Worm (Caenorhabditis elegans) whole organism, late embryonic: ENCODE data around the gene C03B1.3.

ENCODE experiments used
- C08G9.2 ChIP-seq: sonication (generic microtip); optimal IDR thresholded peaks from 2 replicates; lab custom pipeline; 2016; ENCODE audit warnings: mild to moderate bottlenecking, missing genetic modification characterization, moderate library complexity, missing compliant biosample characterization
- C38D4.7 ChIP-seq: fragments of 200-800 bp; sonication (Bioruptor generic); optimal IDR thresholded peaks from 2 replicates; lab custom pipeline; 2018; ENCODE audit warnings: mild to moderate bottlenecking, missing genetic modification characterization, moderate library complexity, missing compliant biosample characterization
- F13H6.1 ChIP-seq: sonication (generic microtip); optimal IDR thresholded peaks from 2 replicates; lab custom pipeline; 2016; ENCODE audit warnings: missing genetic modification characterization, missing compliant biosample characterization
- K02D7.2 ChIP-seq: sonication (generic microtip); optimal IDR thresholded peaks from 2 replicates; lab custom pipeline; 2017; ENCODE audit warnings: mild to moderate bottlenecking, missing genetic modification characterization, missing compliant biosample characterization
- K09A11.1 ChIP-seq: sonication (generic microtip); optimal IDR thresholded peaks from 2 replicates; lab custom pipeline; 2017; ENCODE audit warnings: antibody characterized with exemption, mild to moderate bottlenecking, missing genetic modification characterization, missing compliant biosample characterization; ENCODE audit not compliant: insufficient read depth
- T23F11.4 ChIP-seq: fragments of 200-800 bp; sonication (Bioruptor generic); optimal IDR thresholded peaks from 2 replicates; lab custom pipeline; 2018; ENCODE audit warnings: mild to moderate bottlenecking, missing genetic modification characterization, missing compliant biosample characterization
- ceh-14 ChIP-seq: sonication (generic microtip); optimal IDR thresholded peaks from 2 replicates; lab custom pipeline; 2016; ENCODE audit warnings: missing genotype, missing genetic modification characterization, missing compliant biosample characterization
- ceh-18 ChIP-seq: sonication (generic microtip); optimal IDR thresholded peaks from 2 replicates; lab custom pipeline; 2016; ENCODE audit warnings: missing genetic modification characterization, missing compliant biosample characterization
- ceh-19 ChIP-seq: fragments of 200-800 bp; sonication (Bioruptor generic); optimal IDR thresholded peaks from 2 replicates; lab custom pipeline; 2018; ENCODE audit warnings: mild to moderate bottlenecking, missing genetic modification characterization, missing compliant biosample characterization
- ceh-2 ChIP-seq: sonication (generic microtip); optimal IDR thresholded peaks from 2 replicates; lab custom pipeline; 2016; ENCODE audit warnings: missing genotype, missing genetic modification characterization, missing compliant biosample characterization
- ceh-24 ChIP-seq: sonication (generic microtip); optimal IDR thresholded peaks from 2 replicates; lab custom pipeline; 2016; ENCODE audit warnings: mild to moderate bottlenecking, missing genetic modification characterization, missing compliant biosample characterization
- ceh-45 ChIP-seq: fragments of 200-800 bp; sonication (Bioruptor generic); IDR thresholded peaks from 2 replicates; pipeline ENCODE4 v1.3.6; 2022; ENCODE audit warnings: missing genetic modification reagents, missing genetic modification characterization, missing compliant biosample characterization
- ceh-6 ChIP-seq: fragments of 200-800 bp; sonication (Bioruptor generic); optimal IDR thresholded peaks from 2 replicates; lab custom pipeline; 2018; ENCODE audit warnings: mild to moderate bottlenecking, missing genetic modification characterization, missing compliant biosample characterization
- che-1 ChIP-seq: sonication (generic microtip); optimal IDR thresholded peaks from 2 replicates; lab custom pipeline; 2016; ENCODE audit warnings: mild to moderate bottlenecking, missing genetic modification characterization, missing compliant biosample characterization
- dmd-4 ChIP-seq: sonication (generic microtip); optimal IDR thresholded peaks from 2 replicates; lab custom pipeline; 2016; ENCODE audit warnings: borderline replicate concordance, missing genetic modification characterization, missing compliant biosample characterization
- elt-2 ChIP-seq: sonication (generic microtip); optimal IDR thresholded peaks from 2 replicates; lab custom pipeline; 2016; ENCODE audit warnings: missing genetic modification reagents, missing genetic modification characterization, missing compliant biosample characterization
- elt-4 ChIP-seq: sonication (generic microtip); optimal IDR thresholded peaks from 2 replicates; lab custom pipeline; 2016; ENCODE audit warnings: missing genetic modification characterization, missing compliant biosample characterization
- eyg-1 ChIP-seq: sonication (generic microtip); optimal IDR thresholded peaks from 2 replicates; lab custom pipeline; 2016; ENCODE audit warnings: missing genotype, missing genetic modification characterization, missing compliant biosample characterization
- fkh-10 ChIP-seq: fragments of 150-350 bp; optimal IDR thresholded peaks from 2 replicates; lab custom pipeline; 2014; ENCODE audit warnings: missing biosample characterization, missing genetic modification reagents, missing genetic modification characterization
- hlh-15 ChIP-seq: sonication (generic microtip); optimal IDR thresholded peaks from 2 replicates; lab custom pipeline; 2016; ENCODE audit warnings: missing genetic modification characterization, missing compliant biosample characterization
- hlh-30 ChIP-seq: sonication (generic microtip); optimal IDR thresholded peaks from 2 replicates; lab custom pipeline; 2017; ENCODE audit warnings: antibody characterized with exemption, missing genetic modification characterization, missing compliant biosample characterization; ENCODE audit not compliant: insufficient read depth
- hlh-6 ChIP-seq: sonication (generic microtip); optimal IDR thresholded peaks from 2 replicates; lab custom pipeline; 2016; ENCODE audit warnings: missing genotype, missing genetic modification characterization, missing compliant biosample characterization
- lim-6 ChIP-seq: sonication (generic microtip); optimal IDR thresholded peaks from 2 replicates; lab custom pipeline; 2016; ENCODE audit warnings: missing genetic modification characterization, missing compliant biosample characterization
- lin-11 ChIP-seq: fragments of 200-800 bp; sonication (Bioruptor generic); optimal IDR thresholded peaks from 2 replicates; lab custom pipeline; 2018; ENCODE audit warnings: mild to moderate bottlenecking, missing genetic modification characterization, missing compliant biosample characterization
- madf-2 ChIP-seq: sonication (generic microtip); optimal IDR thresholded peaks from 2 replicates; lab custom pipeline; 2017; ENCODE audit warnings: missing genetic modification characterization, missing compliant biosample characterization
- nfya-1 ChIP-seq: sonication (generic microtip); optimal IDR thresholded peaks from 2 replicates; lab custom pipeline; 2017; ENCODE audit warnings: missing genetic modification characterization, mild to moderate bottlenecking, missing compliant biosample characterization, antibody characterized with exemption, moderate library complexity
- nhr-232 ChIP-seq: sonication (generic microtip); optimal IDR thresholded peaks from 2 replicates; lab custom pipeline; 2016; ENCODE audit warnings: missing genetic modification characterization, missing compliant biosample characterization
- npax-4 ChIP-seq: sonication (generic microtip); optimal IDR thresholded peaks from 2 replicates; lab custom pipeline; 2016; ENCODE audit warnings: missing genetic modification characterization, missing compliant biosample characterization
- odd-2 ChIP-seq: sonication (generic microtip); optimal IDR thresholded peaks from 2 replicates; lab custom pipeline; 2017; ENCODE audit warnings: antibody characterized with exemption, mild to moderate bottlenecking, missing genetic modification characterization, missing compliant biosample characterization
- pag-3 ChIP-seq: sonication (generic microtip); optimal IDR thresholded peaks from 2 replicates; lab custom pipeline; 2016; ENCODE audit warnings: missing compliant biosample characterization, missing genetic modification characterization, borderline replicate concordance
- pat-9 ChIP-seq: fragments of 200-800 bp; sonication (Bioruptor generic); optimal IDR thresholded peaks from 2 replicates; lab custom pipeline; 2018; ENCODE audit warnings: mild to moderate bottlenecking, missing genetic modification characterization, moderate library complexity, missing compliant biosample characterization
- pax-1 ChIP-seq: fragments of 150-350 bp; optimal IDR thresholded peaks from 2 replicates; lab custom pipeline; 2014; ENCODE audit warnings: missing biosample characterization, missing genetic modification characterization
- pqm-1 ChIP-seq: sonication (generic microtip); optimal IDR thresholded peaks from 2 replicates; lab custom pipeline; 2016; ENCODE audit warnings: missing genetic modification characterization, missing compliant biosample characterization
- pros-1 ChIP-seq: fragments of 150-350 bp; optimal IDR thresholded peaks from 2 replicates; lab custom pipeline; 2014; ENCODE audit warnings: missing biosample characterization, missing genetic modification reagents, missing genetic modification characterization
- rnt-1 ChIP-seq: sonication (generic microtip); optimal IDR thresholded peaks from 2 replicates; lab custom pipeline; 2016; ENCODE audit warnings: missing genetic modification characterization, missing compliant biosample characterization
- syd-9 ChIP-seq: sonication (generic microtip); optimal IDR thresholded peaks from 2 replicates; lab custom pipeline; 2016; ENCODE audit warnings: mild to moderate bottlenecking, missing genetic modification characterization, moderate library complexity, missing compliant biosample characterization
- ttx-3 ChIP-seq: sonication (generic microtip); optimal IDR thresholded peaks from 2 replicates; lab custom pipeline; 2016; ENCODE audit warnings: missing genetic modification reagents, missing genetic modification characterization, missing compliant biosample characterization
- unc-3 ChIP-seq, 2 experiments: fragments of 200-800 bp in 1 of 2; sonication (Bioruptor generic) in 1 of 2; sonication (generic microtip) in 1 of 2; conservative IDR thresholded peaks in 1 of 2; optimal IDR thresholded peaks in 1 of 2; 2 replicates each; pipeline versions ENCODE4 v1.3.6 to Lab custom; 2016 to 2022; ENCODE audit warnings: missing compliant biosample characterization in 2 of 2, missing genetic modification characterization in 2 of 2, missing genetic modification reagents in 1 of 2
- unc-86 ChIP-seq: sonication (generic microtip); optimal IDR thresholded peaks from 2 replicates; lab custom pipeline; 2016; ENCODE audit warnings: missing genetic modification characterization, missing compliant biosample characterization
- zip-5 ChIP-seq: sonication (generic microtip); optimal IDR thresholded peaks from 2 replicates; lab custom pipeline; 2016; ENCODE audit warnings: missing genetic modification characterization, missing compliant biosample characterization

The C03B1.3 gene

ce11 chrX:6334602-6335001, 31.2 kb upstream of the C03B1.3 start:
- no peak for TF ChIP-seq C08G9.2 (tag; lab: Kevin White, UChicago)
- no peak for TF ChIP-seq ceh-18
- TF ChIP-seq syd-9 = no peak
- no peak for TF ChIP-seq lim-6 (tag; lab: Kevin White, UChicago)
- TF ChIP-seq eyg-1 = no peak
- no peak for TF ChIP-seq ceh-6 (GFP tag; lab: Kevin White, UChicago)

ce11 chrX:6337338-6337737, 28.5 kb upstream of the C03B1.3 start:
- no peak for TF ChIP-seq hlh-6 (tag; lab: Kevin White, UChicago)
- no peak for TF ChIP-seq lim-6 (tag; lab: Kevin White, UChicago)
- no peak for TF ChIP-seq syd-9
- no peak for TF ChIP-seq madf-2 (tag; lab: Kevin White, UChicago)
- TF ChIP-seq C38D4.7 (GFP tag; lab: Kevin White, UChicago) = no peak
- no peak for TF ChIP-seq elt-2 (tag; lab: Kevin White, UChicago)
- no peak for TF ChIP-seq rnt-1 (tag; lab: Kevin White, UChicago)
- no peak for TF ChIP-seq ceh-14 (tag; lab: Kevin White, UChicago)
- TF ChIP-seq pat-9 (tag; lab: Kevin White, UChicago) = no peak
- no peak for TF ChIP-seq K09A11.1 (tag; lab: Kevin White, UChicago)
- no peak for TF ChIP-seq nhr-232 (tag; lab: Kevin White, UChicago)
- TF ChIP-seq ceh-2 (tag; lab: Kevin White, UChicago) = no peak
- TF ChIP-seq lin-11 (tag; lab: Kevin White, UChicago) = no peak
- TF ChIP-seq K02D7.2 (tag; lab: Kevin White, UChicago) = no peak
- TF ChIP-seq pqm-1 (tag; lab: Kevin White, UChicago) = no peak
- TF ChIP-seq elt-4 (tag; lab: Kevin White, UChicago) = no peak
- TF ChIP-seq F13H6.1 (tag; lab: Kevin White, UChicago) = no peak
- TF ChIP-seq unc-3 (GFP tag; conservative IDR thresholded peaks at IDR 0.05; lab: Robert Waterston, UW) = no peak
- no peak for TF ChIP-seq unc-3 (tag; optimal IDR thresholded peaks at IDR 0.05; lab: Kevin White, UChicago)
- no peak for TF ChIP-seq pax-1 (tag; lab: Kevin White, UChicago)
- no peak for TF ChIP-seq che-1

- TF ChIP-seq hlh-15 = no peak
- no peak for TF ChIP-seq elt-2 (tag; lab: Kevin White, UChicago)
- TF ChIP-seq dmd-4 = no peak
- no peak for TF ChIP-seq ceh-19 (GFP tag; lab: Kevin White, UChicago)
- no peak for TF ChIP-seq pag-3 (tag; lab: Kevin White, UChicago)
- TF ChIP-seq syd-9 = no peak
- TF ChIP-seq hlh-30 (tag; lab: Kevin White, UChicago) = no peak
- TF ChIP-seq nhr-232 (tag; lab: Kevin White, UChicago) = no peak
- TF ChIP-seq ceh-45 = no peak
- TF ChIP-seq unc-86 (tag; lab: Kevin White, UChicago) = no peak
- no peak for TF ChIP-seq zip-5 (tag; lab: Kevin White, UChicago)
Observed at ce11 chrX:6337951-6338350, 27.9 kb upstream of the C03B1.3 start, which contains the start of gene C03B1.13. Gene C03B1.13, minus strand, starts transcription at chrX:6338051.

- TF ChIP-seq rnt-1 (tag; lab: Kevin White, UChicago) (no peak), zip-5 (tag; lab: Kevin White, UChicago) (no peak), pqm-1 (tag; lab: Kevin White, UChicago) (peak; percentile 40), nfya-1 (tag; lab: Kevin White, UChicago) (no peak), madf-2 (tag; lab: Kevin White, UChicago) (no peak), ceh-45 (no peak), ceh-24 (tag; lab: Kevin White, UChicago) (no peak), ttx-3 (no peak), pros-1 (tag; lab: Kevin White, UChicago) (no peak), C08G9.2 (tag; lab: Kevin White, UChicago) (no peak), ceh-6 (GFP tag; lab: Kevin White, UChicago) (no peak), K02D7.2 (tag; lab: Kevin White, UChicago) (no peak), che-1 (no peak), elt-2 (tag; lab: Kevin White, UChicago) (peak; percentile 92), odd-2 (tag; lab: Kevin White, UChicago) (no peak), npax-4 (no peak), fkh-10 (GFP tag; lab: Kevin White, UChicago) (no peak), T23F11.4 (GFP tag; lab: Kevin White, UChicago) (no peak)
Observed at ce11 chrX:6338446-6338845, 27.4 kb upstream of the C03B1.3 start.
